Fruit fly (Drosophila melanogaster): ENCODE results near the gene MFS3.

dm6 chr2L:1156592-1157249, 13.7 kb downstream of the MFS3 start:
- no peak for TF ChIP-seq CG13204 (GFP tag; optimal IDR thresholded peaks at IDR 0.05)
- TF ChIP-seq D1 (tag; optimal IDR thresholded peaks at IDR 0.05): no peak
- TF ChIP-seq Pif1B (GFP tag; optimal IDR thresholded peaks at IDR 0.05): no peak

Measured in whole organism, pupa.